Fruit fly (Drosophila melanogaster) whole organism, pupa: ENCODE data around the gene toc.

Source experiments
- CG10348 ChIP-seq: fragments of 200-800 bp; sonication (Bioruptor generic); IDR thresholded peaks from 2 replicates; pipeline ENCODE4 v1.3.6; 2022; ENCODE audit warnings: missing biosample characterization, missing genetic modification characterization
- CG12605 ChIP-seq: fragments of 200-800 bp; sonication (Bioruptor generic); IDR thresholded peaks from 2 replicates; pipeline ENCODE4 v1.3.6; 2022; ENCODE audit warnings: missing biosample characterization, missing genetic modification characterization
- CG13204 ChIP-seq: fragments of 200-800 bp; sonication (Bioruptor generic); optimal IDR thresholded peaks from 2 replicates; lab custom pipeline; 2018; ENCODE audit warnings: missing biosample characterization, mild to moderate bottlenecking, missing genetic modification characterization, moderate library complexity
- CG14655 ChIP-seq: fragments of 200-800 bp; sonication (Bioruptor generic); optimal IDR thresholded peaks from 3 replicates; lab custom pipeline; 2017; ENCODE audit warnings: mild to moderate bottlenecking, missing biosample characterization, missing genetic modification reagents, missing genetic modification characterization
- CG15710 ChIP-seq: fragments of 200-800 bp; sonication (Bioruptor generic); optimal IDR thresholded peaks from 2 replicates; lab custom pipeline; 2018; ENCODE audit warnings: missing biosample characterization, mild to moderate bottlenecking, missing genetic modification characterization, moderate library complexity
- CG17806 ChIP-seq: fragments of 200-800 bp; sonication (Bioruptor generic); optimal IDR thresholded peaks from 2 replicates; lab custom pipeline; 2018; ENCODE audit warnings: missing biosample characterization, mild to moderate bottlenecking, missing genetic modification characterization, moderate library complexity
- CG32121 ChIP-seq: fragments of 200-800 bp; sonication (Bioruptor generic); IDR thresholded peaks from 2 replicates; pipeline ENCODE4 v1.3.6; 2022; ENCODE audit warnings: missing biosample characterization, missing genetic modification characterization
- CG34367 ChIP-seq: fragments of 200-800 bp; sonication (Bioruptor generic); optimal IDR thresholded peaks from 2 replicates; lab custom pipeline; 2018; ENCODE audit warnings: missing biosample characterization, mild to moderate bottlenecking, missing genetic modification characterization
- CG4496 ChIP-seq: fragments of 200-800 bp; sonication (Bioruptor generic); IDR thresholded peaks from 3 replicates; pipeline ENCODE4 v1.3.6; 2022; ENCODE audit warnings: missing biosample characterization, missing genetic modification characterization
- CG8159 ChIP-seq: fragments of 200-800 bp; sonication (Bioruptor generic); optimal IDR thresholded peaks from 3 replicates; lab custom pipeline; 2018; ENCODE audit warnings: missing biosample characterization, mild to moderate bottlenecking, missing genetic modification characterization, moderate library complexity
- CG8301 ChIP-seq: fragments of 200-800 bp; sonication (Bioruptor generic); optimal IDR thresholded peaks from 2 replicates; lab custom pipeline; 2018; ENCODE audit warnings: missing biosample characterization, mild to moderate bottlenecking, missing genetic modification characterization
- CG9948 ChIP-seq: fragments of 200-800 bp; sonication (Bioruptor generic); optimal IDR thresholded peaks from 2 replicates; lab custom pipeline; 2018; ENCODE audit warnings: missing biosample characterization, mild to moderate bottlenecking, missing genetic modification characterization, moderate library complexity
- D1 ChIP-seq: fragments of 200-800 bp; sonication (Bioruptor generic); optimal IDR thresholded peaks from 2 replicates; lab custom pipeline; 2018; ENCODE audit warnings: missing biosample characterization, mild to moderate bottlenecking, missing genetic modification characterization, moderate library complexity
- EcR ChIP-seq: fragments of 200-800 bp; sonication (Bioruptor generic); optimal IDR thresholded peaks from 3 replicates; lab custom pipeline; 2019; ENCODE audit warnings: missing biosample characterization, missing genetic modification characterization, mild to moderate bottlenecking, moderate library complexity, missing genetic modification reagents
- Ets98B ChIP-seq: fragments of 200-800 bp; sonication (Bioruptor generic); IDR thresholded peaks from 2 replicates; pipeline ENCODE4 v1.3.6; 2022; ENCODE audit warnings: missing biosample characterization, missing genetic modification characterization
- Pif1A ChIP-seq: fragments of 200-800 bp; sonication (Bioruptor generic); optimal IDR thresholded peaks from 3 replicates; lab custom pipeline; 2016; ENCODE audit warnings: missing biosample characterization, missing genetic modification characterization
- Pif1B ChIP-seq: fragments of 200-800 bp; sonication (Bioruptor generic); optimal IDR thresholded peaks from 3 replicates; lab custom pipeline; 2016; ENCODE audit warnings: missing biosample characterization, missing genetic modification characterization
- Snoo ChIP-seq: fragments of 200-800 bp; sonication (Bioruptor generic); optimal IDR thresholded peaks from 3 replicates; lab custom pipeline; 2017; ENCODE audit warnings: missing biosample characterization, mild to moderate bottlenecking, missing genetic modification characterization, inconsistent platforms
- fd96Ca ChIP-seq: fragments of 200-800 bp; sonication (Bioruptor generic); IDR thresholded peaks from 3 replicates; pipeline ENCODE4 v1.3.6; 2022; ENCODE audit warnings: missing biosample characterization, missing genetic modification characterization
- gl ChIP-seq: fragments of 200-800 bp; sonication (Bioruptor generic); optimal IDR thresholded peaks from 2 replicates; lab custom pipeline; 2018; ENCODE audit warnings: missing biosample characterization, mild to moderate bottlenecking, missing genetic modification characterization
- rn ChIP-seq: fragments of 200-800 bp; sonication (Bioruptor generic); IDR thresholded peaks from 2 replicates; pipeline ENCODE4 v1.3.6; 2022; ENCODE audit warnings: missing biosample characterization, missing genetic modification characterization

toc gene

DNA sequence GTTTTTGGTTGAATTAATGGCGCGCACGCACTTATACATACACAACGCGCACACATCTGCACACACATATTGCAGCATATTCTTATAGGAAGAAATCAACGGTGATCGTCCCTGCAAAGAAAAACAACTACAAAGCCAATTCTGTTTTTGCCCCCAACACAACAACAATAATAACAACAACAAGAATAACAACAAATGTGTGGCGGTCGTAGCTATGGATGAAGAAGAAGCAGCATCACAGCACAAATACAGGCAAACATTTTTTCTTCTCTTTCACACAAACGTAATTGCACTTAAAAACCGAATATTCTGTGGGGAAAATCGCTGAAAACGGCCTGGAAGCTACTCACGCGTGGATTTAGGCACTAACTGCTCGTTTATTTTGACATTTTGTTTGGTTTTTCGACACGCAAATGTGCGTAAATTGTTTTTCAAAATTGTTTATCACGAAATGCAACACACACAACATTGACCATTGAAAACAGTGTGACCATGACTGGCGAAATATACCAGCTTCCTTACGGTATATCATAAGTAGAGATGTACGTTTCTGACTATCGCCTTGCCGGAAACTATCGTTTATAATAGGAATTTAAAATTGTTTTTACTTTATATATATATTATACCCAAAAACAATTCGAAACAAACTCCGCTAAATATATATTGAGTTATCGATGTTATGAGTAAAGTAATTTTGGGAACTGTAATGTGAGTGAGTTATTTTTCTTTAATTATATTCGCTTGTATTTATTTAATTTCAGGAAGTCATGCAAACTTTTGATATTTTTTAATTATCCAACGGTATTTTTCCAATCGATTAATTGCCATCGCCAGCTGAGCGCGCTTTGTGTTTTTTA is 14.8 kb upstream of the toc start, which contains the start of the genes Mad and gkt:
Mad (minus strand) TSS at position 500 of the 857 bp plus-strand sequence.
gkt (plus strand) TSS at position 807 of the 857 bp plus-strand sequence.
- TF ChIP-seq gl (tag; lab: Kevin White, UChicago) (peak; percentile 27), EcR (GFP tag; lab: Kevin White, UChicago) (peak; percentile 59), CG9948 (no peak), CG8301 (tag; lab: Kevin White, UChicago) (no peak)

DNA sequence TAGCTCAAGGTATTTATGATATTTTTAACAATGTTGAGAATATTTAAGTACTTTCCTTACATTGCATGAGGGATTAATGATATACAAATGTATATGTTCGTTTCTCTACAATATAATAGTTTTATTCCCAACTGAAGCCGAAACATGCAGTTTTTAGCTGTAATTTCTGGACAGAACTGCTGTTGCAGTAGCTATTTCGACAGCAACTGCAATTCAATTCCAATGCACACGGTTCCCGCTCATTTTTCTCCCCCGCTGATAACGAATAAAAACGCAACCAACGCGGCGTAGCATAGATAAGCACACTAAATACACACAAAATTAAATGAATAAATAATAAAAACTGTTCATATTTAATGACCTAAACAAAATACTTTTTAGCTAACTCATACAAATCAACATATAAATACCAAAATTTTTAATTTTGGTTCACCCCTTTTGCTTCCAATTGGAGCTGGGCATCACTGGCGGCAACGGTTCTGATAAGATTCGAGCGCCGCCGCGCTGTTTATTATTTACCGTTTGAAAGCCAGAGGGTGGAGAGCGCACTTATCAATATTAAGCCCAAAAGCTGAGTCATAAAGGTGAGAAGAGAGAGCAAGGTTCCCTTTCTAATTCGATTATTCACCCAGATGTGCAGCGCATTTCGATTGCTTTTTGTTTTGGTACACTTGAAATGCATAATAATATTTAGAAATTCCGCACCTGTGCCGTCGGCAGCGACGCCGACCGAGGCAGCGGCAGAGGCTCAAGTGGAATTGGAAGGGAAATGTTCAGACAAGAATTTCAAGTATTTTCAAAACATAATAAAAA is 13.9 kb upstream of the toc start:
- TF ChIP-seq rn, result 0 out of 2 replicates have a peak, but pooled peaks have one; percentile 3
- TF ChIP-seq gl (tag; lab: Kevin White, UChicago), result no peak
- no peak for TF ChIP-seq CG17806 (tag; lab: Kevin White, UChicago)
- TF ChIP-seq CG4496 (GFP tag; lab: Robert Waterston, UW), result peak; percentile 49; the same call in 1 of the 3 replicates
- peak; percentile 12; the same call in 1 of the 2 replicates for TF ChIP-seq Ets98B (GFP tag; lab: Robert Waterston, UW)
- TF ChIP-seq fd96Ca, result no peak
- TF ChIP-seq CG9948, result no peak
- no peak for TF ChIP-seq CG10348 (GFP tag; lab: Robert Waterston, UW)
- peak; percentile 18 for TF ChIP-seq Pif1B (GFP tag; lab: Kevin White, UChicago)
- TF ChIP-seq Pif1A (GFP tag; lab: Kevin White, UChicago), result no peak
- no peak for TF ChIP-seq CG12605 (GFP tag; lab: Robert Waterston, UW)
- TF ChIP-seq CG34367, result peak; percentile 15
- TF ChIP-seq D1 (tag; lab: Kevin White, UChicago), result no peak
- peak; percentile 14 for TF ChIP-seq CG15710 (tag; lab: Kevin White, UChicago)
- peak; percentile 59 for TF ChIP-seq CG14655 (GFP tag; lab: Kevin White, UChicago)
- TF ChIP-seq CG13204 (GFP tag; lab: Kevin White, UChicago), result no peak
- TF ChIP-seq CG8159 (tag; lab: Kevin White, UChicago), result peak; percentile 94
- TF ChIP-seq Snoo (tag; lab: Kevin White, UChicago), result no peak
- no peak for TF ChIP-seq EcR (GFP tag; lab: Kevin White, UChicago)
- no peak for TF ChIP-seq CG32121 (GFP tag; lab: Robert Waterston, UW)
- TF ChIP-seq CG8301 (tag; lab: Kevin White, UChicago), result no peak
- TF ChIP-seq, all 21 proteins: peak for 8

dm6 chr2L:3155804-3156203 is 11.2 kb upstream of the toc start:
- TF ChIP-seq CG8159 (tag; lab: Kevin White, UChicago) (no peak), D1 (tag; lab: Kevin White, UChicago) (no peak), gl (tag; lab: Kevin White, UChicago) (no peak)

- no peak for TF ChIP-seq CG12605 (GFP tag; lab: Robert Waterston, UW)
- no peak for TF ChIP-seq Ets98B (GFP tag; lab: Robert Waterston, UW)
- TF ChIP-seq CG4496 (GFP tag; lab: Robert Waterston, UW), result peak; percentile 41; the same call in 2 of the 3 replicates
- peak; percentile 69; the same call in 2 of the 3 replicates for TF ChIP-seq fd96Ca
- peak; percentile 43 for TF ChIP-seq CG14655 (GFP tag; lab: Kevin White, UChicago)
- TF ChIP-seq gl (tag; lab: Kevin White, UChicago), result no peak
- TF ChIP-seq EcR (GFP tag; lab: Kevin White, UChicago), result no peak
- peak; percentile 45 for TF ChIP-seq CG9948
- TF ChIP-seq CG8159 (tag; lab: Kevin White, UChicago), result peak; percentile 52
- TF ChIP-seq CG8301 (tag; lab: Kevin White, UChicago), result peak; percentile 34
- TF ChIP-seq CG13204 (GFP tag; lab: Kevin White, UChicago), result no peak
- TF ChIP-seq D1 (tag; lab: Kevin White, UChicago), result no peak
- peak; percentile 51 for TF ChIP-seq CG17806 (tag; lab: Kevin White, UChicago)
- no peak for TF ChIP-seq CG10348 (GFP tag; lab: Robert Waterston, UW)
- peak; percentile 58 for TF ChIP-seq CG15710 (tag; lab: Kevin White, UChicago)
- TF ChIP-seq CG32121 (GFP tag; lab: Robert Waterston, UW), result no peak
- TF ChIP-seq rn, result no peak
- TF ChIP-seq Pif1B (GFP tag; lab: Kevin White, UChicago), result no peak
- TF ChIP-seq Snoo (tag; lab: Kevin White, UChicago), result no peak
- TF ChIP-seq Pif1A (GFP tag; lab: Kevin White, UChicago), result peak; percentile 4
- TF ChIP-seq CG34367, result peak; percentile 47
- TF ChIP-seq, all 21 proteins: peak for 10
These were observed 10.2 kb upstream of the toc start for dm6 chr2L:3154749-3155148.
